Worm (Caenorhabditis elegans) whole organism, young adult: ENCODE data around the gene B0454.26.

ENCODE experiments used
- C06A6.2 ChIP-seq: fragments of 200-800 bp; sonication (Bioruptor generic); conservative IDR thresholded peaks from 2 replicates; pipeline ENCODE4 v1.3.6; 2022; ENCODE audit warnings: missing genetic modification characterization, missing compliant biosample characterization
- F22D6.2 ChIP-seq: sonication (generic microtip); optimal IDR thresholded peaks from 2 replicates; lab custom pipeline; 2016; ENCODE audit warnings: mild to moderate bottlenecking, missing genetic modification characterization, missing compliant biosample characterization
- F33H1.4 ChIP-seq: fragments of 200-800 bp; sonication (Bioruptor generic); IDR thresholded peaks from 2 replicates; pipeline ENCODE4 v1.3.6; 2022; ENCODE audit warnings: missing genetic modification reagents, missing genetic modification characterization, missing compliant biosample characterization
- F37B4.10 ChIP-seq: fragments of 200-800 bp; sonication (Bioruptor generic); IDR thresholded peaks from 2 replicates; pipeline ENCODE4 v1.3.6; 2022; ENCODE audit warnings: missing genetic modification characterization, missing compliant biosample characterization
- T07F8.4 ChIP-seq: sonication (generic microtip); optimal IDR thresholded peaks from 2 replicates; lab custom pipeline; 2016; ENCODE audit warnings: mild to moderate bottlenecking, missing genetic modification characterization, moderate library complexity, missing compliant biosample characterization
- Y53G8AR.9 ChIP-seq: fragments of 200-800 bp; sonication (Bioruptor generic); conservative IDR thresholded peaks from 2 replicates; pipeline ENCODE4 v1.3.6; 2022; ENCODE audit warnings: missing genetic modification reagents, missing genetic modification characterization, missing compliant biosample characterization
- Y56A3A.18 ChIP-seq: fragments of 200-800 bp; sonication (Bioruptor generic); IDR thresholded peaks from 2 replicates; pipeline ENCODE4 v1.3.6; 2022; ENCODE audit warnings: missing genetic modification reagents, missing genetic modification characterization, missing compliant biosample characterization
- Y67H2A.10 ChIP-seq: fragments of 200-800 bp; sonication (Bioruptor generic); conservative IDR thresholded peaks from 2 replicates; pipeline ENCODE4 v1.3.6; 2022; ENCODE audit warnings: missing genetic modification reagents, missing genetic modification characterization, missing compliant biosample characterization
- Y79H2A.3 ChIP-seq: fragments of 200-800 bp; sonication (Bioruptor generic); conservative IDR thresholded peaks from 2 replicates; pipeline ENCODE4 v1.3.6; 2022; ENCODE audit warnings: missing genetic modification reagents, missing genetic modification characterization, missing compliant biosample characterization
- aptf-2 ChIP-seq: fragments of 200-800 bp; sonication (Bioruptor generic); conservative IDR thresholded peaks from 2 replicates; pipeline ENCODE4 v1.3.6; 2022; ENCODE audit warnings: missing genetic modification reagents, missing genetic modification characterization, missing compliant biosample characterization
- atf-7 ChIP-seq: sonication (generic microtip); optimal IDR thresholded peaks from 2 replicates; lab custom pipeline; 2017; ENCODE audit warnings: mild to moderate bottlenecking, missing genetic modification characterization, missing compliant biosample characterization
- attf-3 ChIP-seq: fragments of 200-800 bp; sonication (Bioruptor generic); conservative IDR thresholded peaks from 2 replicates; pipeline ENCODE4 v1.3.6; 2022; ENCODE audit warnings: missing genetic modification reagents, missing genetic modification characterization, missing compliant biosample characterization
- attf-6 ChIP-seq: fragments of 200-800 bp; sonication (Bioruptor generic); IDR thresholded peaks from 2 replicates; pipeline ENCODE4 v1.3.6; 2022; ENCODE audit warnings: missing genetic modification reagents, missing genetic modification characterization, missing compliant biosample characterization
- die-1 ChIP-seq: sonication (generic microtip); optimal IDR thresholded peaks from 2 replicates; lab custom pipeline; 2016; ENCODE audit warnings: missing genotype, mild to moderate bottlenecking, missing genetic modification characterization, missing compliant biosample characterization
- dpl-1 ChIP-seq: fragments of 150-350 bp; optimal IDR thresholded peaks from 2 replicates; lab custom pipeline; 2014; ENCODE audit warnings: missing biosample characterization, missing genetic modification reagents, missing genetic modification characterization
- egl-18 ChIP-seq: fragments of 200-800 bp; sonication (Bioruptor generic); IDR thresholded peaks from 2 replicates; pipeline ENCODE4 v1.3.6; 2022; ENCODE audit warnings: missing genetic modification reagents, missing genetic modification characterization, missing compliant biosample characterization
- egl-44 ChIP-seq: fragments of 200-800 bp; sonication (Bioruptor generic); IDR thresholded peaks from 2 replicates; pipeline ENCODE4 v1.3.6; 2022; ENCODE audit warnings: missing genetic modification reagents, missing genetic modification characterization, missing compliant biosample characterization
- egrh-3 ChIP-seq: fragments of 200-800 bp; sonication (Bioruptor generic); IDR thresholded peaks from 2 replicates; pipeline ENCODE4 v1.3.6; 2022; ENCODE audit warnings: missing genetic modification reagents, missing genetic modification characterization, missing compliant biosample characterization
- ekl-4 ChIP-seq: fragments of 200-800 bp; sonication (Bioruptor generic); IDR thresholded peaks from 2 replicates; pipeline ENCODE4 v1.3.6; 2022; ENCODE audit warnings: missing genetic modification reagents, missing genetic modification characterization, missing compliant biosample characterization
- gei-17 ChIP-seq: fragments of 200-800 bp; sonication (Bioruptor generic); optimal IDR thresholded peaks from 2 replicates; lab custom pipeline; 2018; ENCODE audit warnings: mild to moderate bottlenecking, missing genetic modification characterization, missing compliant biosample characterization
- hrde-1 ChIP-seq: sonication (generic microtip); optimal IDR thresholded peaks from 2 replicates; lab custom pipeline; 2016; ENCODE audit warnings: missing genetic modification characterization, mild to moderate bottlenecking, missing compliant biosample characterization, moderate library complexity, missing genotype, missing genetic modification reagents, borderline replicate concordance
- lin-35 ChIP-seq, 3 experiments: fragments of 150-350 bp in 2 of 3; sonication (generic microtip) in 1 of 3; optimal IDR thresholded peaks; 2 replicates each; lab custom pipeline; 2014 to 2018; ENCODE audit warnings: missing biosample characterization in 3 of 3, missing genetic modification characterization in 3 of 3, missing genetic modification reagents in 3 of 3
- lir-1 ChIP-seq: fragments of 200-800 bp; sonication (Bioruptor generic); conservative IDR thresholded peaks from 2 replicates; pipeline ENCODE4 v1.3.6; 2022; ENCODE audit warnings: missing genetic modification reagents, missing genetic modification characterization, missing compliant biosample characterization
- lsl-1 ChIP-seq: fragments of 200-800 bp; sonication (Bioruptor generic); optimal IDR thresholded peaks from 2 replicates; lab custom pipeline; 2018; ENCODE audit warnings: mild to moderate bottlenecking, missing genetic modification characterization, moderate library complexity, missing compliant biosample characterization
- madf-6 ChIP-seq: fragments of 200-800 bp; sonication (Bioruptor generic); IDR thresholded peaks from 2 replicates; pipeline ENCODE4 v1.3.6; 2022; ENCODE audit warnings: missing genetic modification reagents, missing genetic modification characterization, missing compliant biosample characterization
- madf-8 ChIP-seq: fragments of 200-800 bp; sonication (Bioruptor generic); conservative IDR thresholded peaks from 2 replicates; pipeline ENCODE4 v1.3.6; 2022; ENCODE audit warnings: missing genetic modification reagents, missing genetic modification characterization, missing compliant biosample characterization
- mes-4 ChIP-seq: sonication (generic microtip); optimal IDR thresholded peaks from 2 replicates; lab custom pipeline; 2016; ENCODE audit warnings: missing genotype, missing genetic modification characterization, missing compliant biosample characterization
- nhr-80 ChIP-seq: sonication (generic microtip); optimal IDR thresholded peaks from 2 replicates; lab custom pipeline; 2016; ENCODE audit warnings: missing genetic modification characterization, missing compliant biosample characterization
- pbrm-1 ChIP-seq: fragments of 200-800 bp; sonication (Bioruptor generic); IDR thresholded peaks from 2 replicates; pipeline ENCODE4 v1.3.6; 2022; ENCODE audit warnings: missing genetic modification reagents, missing genetic modification characterization, missing compliant biosample characterization
- pha-4 ChIP-seq: fragments of 150-350 bp; sonication (generic microtip); optimal IDR thresholded peaks from 2 replicates; lab custom pipeline; 2014; ENCODE audit warnings: missing biosample characterization, missing genetic modification reagents, missing genetic modification characterization
- repo-1 ChIP-seq: sonication (generic microtip); optimal IDR thresholded peaks from 2 replicates; lab custom pipeline; 2017; ENCODE audit warnings: mild to moderate bottlenecking, missing genetic modification characterization, missing compliant biosample characterization
- somi-1 ChIP-seq: fragments of 200-800 bp; sonication (Bioruptor generic); optimal IDR thresholded peaks from 2 replicates; lab custom pipeline; 2018; ENCODE audit warnings: mild to moderate bottlenecking, missing genetic modification characterization, missing compliant biosample characterization
- sptf-2 ChIP-seq: fragments of 200-800 bp; sonication (Bioruptor generic); optimal IDR thresholded peaks from 2 replicates; lab custom pipeline; 2018; ENCODE audit warnings: mild to moderate bottlenecking, missing genetic modification characterization, missing compliant biosample characterization
- tbx-9 ChIP-seq: sonication (generic microtip); optimal IDR thresholded peaks from 2 replicates; lab custom pipeline; 2016; ENCODE audit warnings: borderline replicate concordance, missing genetic modification characterization, inconsistent platforms, missing compliant biosample characterization
- xnd-1 ChIP-seq: sonication (generic microtip); optimal IDR thresholded peaks from 2 replicates; lab custom pipeline; 2016; ENCODE audit warnings: missing genotype, missing genetic modification reagents, missing genetic modification characterization, missing compliant biosample characterization
- zfh-2 ChIP-seq: fragments of 200-800 bp; sonication (Bioruptor generic); conservative IDR thresholded peaks from 2 replicates; pipeline ENCODE4 v1.3.6; 2022; ENCODE audit warnings: missing genetic modification reagents, missing genetic modification characterization, missing compliant biosample characterization

B0454.26 gene

DNA sequence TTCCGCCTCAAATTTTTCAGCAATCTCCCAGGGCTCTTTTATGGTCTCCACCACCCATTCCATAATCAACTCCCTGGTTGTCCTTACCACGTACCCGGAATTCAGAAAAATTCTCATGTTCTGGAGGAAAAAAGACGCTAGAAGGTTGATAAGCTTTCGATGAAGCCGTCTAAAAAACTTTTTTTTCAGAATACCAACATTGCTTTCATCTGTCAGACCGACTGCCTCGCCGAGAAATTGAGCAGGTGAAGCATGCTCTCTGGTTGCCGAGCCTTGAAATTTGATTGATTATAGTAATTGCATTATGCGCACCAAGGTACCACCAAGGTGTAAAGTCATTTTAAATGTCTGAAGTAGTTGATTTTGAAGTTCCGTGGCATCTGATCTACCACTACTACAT, 7.5 kb upstream of the B0454.26 start, which contains the start of gene sri-30:
TSS of gene sri-30 (plus strand) at position 301 of the 400 bp plus-strand sequence.
- TF ChIP-seq egrh-3 (GFP tag; lab: Robert Waterston, UW) (no peak), lin-35 (GFP tag; optimal IDR thresholded peaks at IDR 0.05; lab: Kevin White, UChicago) (no peak), egl-44 (GFP tag; lab: Robert Waterston, UW) (no peak), pha-4 (no peak), pbrm-1 (GFP tag; lab: Robert Waterston, UW) (no peak), Y56A3A.18 (GFP tag; lab: Robert Waterston, UW) (no peak), mes-4 (tag; lab: Kevin White, UChicago) (no peak), C06A6.2 (no peak), aptf-2 (GFP tag; lab: Robert Waterston, UW) (no peak), ekl-4 (GFP tag; lab: Robert Waterston, UW) (no peak), F33H1.4 (no peak)

DNA sequence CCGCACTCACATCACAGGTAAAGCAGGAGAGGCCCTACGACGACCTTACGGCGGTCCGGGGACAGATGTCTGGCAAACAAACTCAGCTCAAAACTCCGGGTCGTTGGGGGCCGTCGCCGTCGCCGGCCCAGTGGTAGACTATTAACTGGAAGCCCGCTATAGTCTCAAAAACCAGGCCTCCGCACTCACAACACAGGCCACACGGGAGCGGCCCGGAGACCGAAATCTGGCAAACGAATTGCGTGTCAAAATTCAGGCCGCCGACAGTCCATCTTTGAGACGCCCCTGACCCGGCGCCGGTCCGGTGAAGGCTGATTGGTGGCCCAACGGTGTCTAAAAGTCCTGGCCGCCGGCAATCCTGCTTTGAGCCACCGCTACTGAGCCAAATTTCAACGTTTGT, 7.1 kb upstream of the B0454.26 start:
- TF ChIP-seq lsl-1 (GFP tag; lab: Kevin White, UChicago) (no peak), die-1 (tag; lab: Kevin White, UChicago) (no peak), lir-1 (GFP tag; lab: Robert Waterston, UW) (no peak), zfh-2 (GFP tag; lab: Robert Waterston, UW) (peak; percentile 85), madf-6 (no peak), somi-1 (no peak), xnd-1 (tag; lab: Kevin White, UChicago) (no peak), madf-8 (no peak), attf-3 (GFP tag; lab: Robert Waterston, UW) (0 out of 2 replicates have a peak, but pooled peaks have one; percentile 20), F22D6.2 (tag; lab: Kevin White, UChicago) (no peak), sptf-2 (GFP tag; lab: Kevin White, UChicago) (no peak), gei-17 (GFP tag; lab: Kevin White, UChicago) (no peak), F37B4.10 (GFP tag; lab: Robert Waterston, UW) (no peak), atf-7 (tag; lab: Kevin White, UChicago) (no peak), Y53G8AR.9 (GFP tag; lab: Robert Waterston, UW) (no peak), attf-6 (GFP tag; lab: Robert Waterston, UW) (no peak)

DNA sequence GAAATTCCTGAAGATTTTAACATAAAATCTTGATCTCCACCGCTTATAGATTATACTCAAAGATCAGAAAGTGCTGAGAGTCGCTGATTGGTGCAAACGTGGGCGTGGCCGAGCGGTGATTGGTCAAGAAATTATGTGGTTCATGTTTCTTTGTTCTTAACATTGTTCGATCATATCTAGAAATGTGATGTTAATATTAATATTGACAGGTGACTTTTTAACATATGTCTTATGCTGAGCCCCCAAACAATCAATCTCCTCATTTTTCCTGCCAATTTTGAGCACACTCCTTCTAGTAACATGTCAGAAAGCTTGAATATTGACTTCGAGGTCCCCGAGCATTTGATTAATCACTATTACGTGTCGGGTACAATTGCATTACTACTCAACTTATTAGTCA, 5.7 kb upstream of the B0454.26 start, which contains the start of gene sri-29:
TSS of gene sri-29 (plus strand) at position 301 of the 400 bp plus-strand sequence.
- no peak for TF ChIP-seq nhr-80
- no peak for TF ChIP-seq repo-1 (tag; lab: Kevin White, UChicago)
- TF ChIP-seq Y79H2A.3 (GFP tag; lab: Robert Waterston, UW) = no peak
- TF ChIP-seq hrde-1 (tag; lab: Kevin White, UChicago) = no peak
- TF ChIP-seq lir-1 (GFP tag; lab: Robert Waterston, UW) = no peak
- TF ChIP-seq Y67H2A.10 (GFP tag; lab: Robert Waterston, UW) = no peak
- no peak for TF ChIP-seq tbx-9 (tag; lab: Kevin White, UChicago)
- no peak for TF ChIP-seq dpl-1
- TF ChIP-seq T07F8.4 (tag; lab: Kevin White, UChicago) = no peak
- no peak for TF ChIP-seq egl-18 (GFP tag; lab: Robert Waterston, UW)
- no peak for TF ChIP-seq pbrm-1 (GFP tag; lab: Robert Waterston, UW)
